Fruit fly (Drosophila melanogaster) whole organism, prepupa: ENCODE measurements around the gene CHES-1-like.

Experiments
- Blimp-1 ChIP-seq: fragments of 200-800 bp; sonication (Bioruptor generic); optimal IDR thresholded peaks from 3 replicates; lab custom pipeline; 2017; ENCODE audit warnings: missing biosample characterization, missing genetic modification characterization, mild to moderate bottlenecking, moderate library complexity, missing genetic modification reagents
- CG10631 ChIP-seq: fragments of 200-800 bp; sonication (Bioruptor generic); optimal IDR thresholded peaks from 2 replicates; lab custom pipeline; 2016; ENCODE audit warnings: missing biosample characterization, missing genetic modification characterization
- CG10669 ChIP-seq: fragments of 200-800 bp; sonication (Bioruptor generic); optimal IDR thresholded peaks from 3 replicates; lab custom pipeline; 2018; ENCODE audit warnings: missing biosample characterization, mild to moderate bottlenecking, missing genetic modification characterization, moderate library complexity
- CG11762 ChIP-seq: fragments of 200-800 bp; sonication (Bioruptor generic); optimal IDR thresholded peaks from 3 replicates; lab custom pipeline; 2016; ENCODE audit warnings: missing biosample characterization, missing genetic modification characterization; ENCODE audit not compliant: insufficient read depth
- CG11902 ChIP-seq: fragments of 200-800 bp; sonication (Bioruptor generic); optimal IDR thresholded peaks from 3 replicates; lab custom pipeline; 2016; ENCODE audit warnings: missing biosample characterization, missing genetic modification characterization
- CG15336 ChIP-seq: fragments of 200-800 bp; sonication (Bioruptor generic); IDR thresholded peaks from 2 replicates; pipeline ENCODE4 v1.3.6; 2022; ENCODE audit warnings: missing biosample characterization, missing genetic modification characterization
- CG1621 ChIP-seq: fragments of 200-800 bp; sonication (Bioruptor generic); optimal IDR thresholded peaks from 3 replicates; lab custom pipeline; 2018; ENCODE audit warnings: missing biosample characterization, mild to moderate bottlenecking, missing genetic modification characterization
- CG16779 ChIP-seq: fragments of 200-800 bp; sonication (Bioruptor generic); optimal IDR thresholded peaks from 3 replicates; lab custom pipeline; 2017; ENCODE audit warnings: missing biosample characterization, mild to moderate bottlenecking, missing genetic modification characterization
- CG31627 ChIP-seq: fragments of 200-800 bp; sonication (Bioruptor generic); optimal IDR thresholded peaks from 3 replicates; lab custom pipeline; 2016; ENCODE audit warnings: missing biosample characterization, missing genetic modification characterization
- CG32006 ChIP-seq: fragments of 200-800 bp; sonication (Bioruptor generic); optimal IDR thresholded peaks from 3 replicates; lab custom pipeline; 2017; ENCODE audit warnings: missing biosample characterization, mild to moderate bottlenecking, missing genetic modification characterization
- CG4318 ChIP-seq: fragments of 200-800 bp; sonication (Bioruptor generic); optimal IDR thresholded peaks from 3 replicates; lab custom pipeline; 2017; ENCODE audit warnings: missing biosample characterization, mild to moderate bottlenecking, missing genetic modification characterization
- CG6163 ChIP-seq: fragments of 200-800 bp; sonication (Bioruptor generic); IDR thresholded peaks from 3 replicates; pipeline ENCODE4 v1.3.6; 2022; ENCODE audit warnings: missing biosample characterization, missing genetic modification characterization
- CG6276 ChIP-seq: fragments of 200-800 bp; sonication (Bioruptor generic); optimal IDR thresholded peaks from 2 replicates; lab custom pipeline; 2017; ENCODE audit warnings: missing biosample characterization, mild to moderate bottlenecking, missing genetic modification characterization
- CG6792 ChIP-seq: fragments of 200-800 bp; sonication (Bioruptor generic); optimal IDR thresholded peaks from 3 replicates; lab custom pipeline; 2016; ENCODE audit warnings: missing biosample characterization, missing genetic modification characterization
- CG6854 ChIP-seq: fragments of 200-800 bp; sonication (Bioruptor generic); optimal IDR thresholded peaks from 2 replicates; lab custom pipeline; 2017; ENCODE audit warnings: missing biosample characterization, mild to moderate bottlenecking, missing genetic modification characterization
- CG7368 ChIP-seq: fragments of 200-800 bp; sonication (Bioruptor generic); optimal IDR thresholded peaks from 3 replicates; lab custom pipeline; 2016; ENCODE audit warnings: missing biosample characterization, missing genetic modification characterization
- CG8119 ChIP-seq: fragments of 200-800 bp; sonication (Bioruptor generic); IDR thresholded peaks from 3 replicates; pipeline ENCODE4 v1.3.6; 2022; ENCODE audit warnings: missing biosample characterization, missing genetic modification characterization
- CG8319 ChIP-seq: fragments of 200-800 bp; sonication (Bioruptor generic); optimal IDR thresholded peaks from 3 replicates; lab custom pipeline; 2016; ENCODE audit warnings: missing biosample characterization, missing genetic modification characterization
- CG8632 ChIP-seq: fragments of 200-800 bp; sonication (Bioruptor generic); optimal IDR thresholded peaks from 3 replicates; lab custom pipeline; 2016; ENCODE audit warnings: missing biosample characterization, missing genetic modification characterization
- CG9139 ChIP-seq: fragments of 200-800 bp; sonication (Bioruptor generic); optimal IDR thresholded peaks from 3 replicates; lab custom pipeline; 2017; ENCODE audit warnings: missing biosample characterization, mild to moderate bottlenecking, missing genetic modification characterization
- Eip75B ChIP-seq: fragments of 200-800 bp; sonication (Bioruptor generic); optimal IDR thresholded peaks from 3 replicates; lab custom pipeline; 2016; ENCODE audit warnings: missing biosample characterization, missing genetic modification characterization
- Eip78C ChIP-seq: fragments of 200-800 bp; sonication (Bioruptor generic); peaks from one replicate; lab custom pipeline; 2016; ENCODE audit warnings: missing biosample characterization, missing genetic modification characterization
- Eip93F ChIP-seq: fragments of 200-800 bp; sonication (Bioruptor generic); optimal IDR thresholded peaks from 2 replicates; lab custom pipeline; 2016; ENCODE audit warnings: missing biosample characterization, mild to moderate bottlenecking, missing genetic modification characterization
- Ets21C ChIP-seq: fragments of 200-800 bp; sonication (Bioruptor generic); optimal IDR thresholded peaks from 3 replicates; lab custom pipeline; 2016; ENCODE audit warnings: missing biosample characterization, missing genetic modification characterization
- Ets96B ChIP-seq: fragments of 200-800 bp; optimal IDR thresholded peaks from 2 replicates; lab custom pipeline; 2019; ENCODE audit warnings: missing biosample characterization, mild to moderate bottlenecking, missing genetic modification characterization, moderate library complexity
- Gug ChIP-seq: fragments of 200-800 bp; sonication (Bioruptor generic); IDR thresholded peaks from 2 replicates; pipeline ENCODE4 v1.3.6; 2022; ENCODE audit warnings: missing biosample characterization, missing genetic modification characterization
- Hr38 ChIP-seq: sonication (Bioruptor generic); optimal IDR thresholded peaks from 2 replicates; lab custom pipeline; 2016; ENCODE audit warnings: missing biosample characterization, missing genetic modification characterization
- Hr39 ChIP-seq: fragments of 200-800 bp; sonication (Bioruptor generic); optimal IDR thresholded peaks from 2 replicates; lab custom pipeline; 2016; ENCODE audit warnings: missing biosample characterization, missing genetic modification characterization
- Hr4 ChIP-seq: fragments of 200-800 bp; sonication (Bioruptor generic); optimal IDR thresholded peaks from 3 replicates; lab custom pipeline; 2016; ENCODE audit warnings: missing biosample characterization, missing genetic modification characterization
- Lpt ChIP-seq: fragments of 200-800 bp; sonication (Bioruptor generic); optimal IDR thresholded peaks from 3 replicates; lab custom pipeline; 2016; ENCODE audit warnings: missing biosample characterization, missing genetic modification characterization
- Met ChIP-seq: fragments of 200-800 bp; sonication (Bioruptor generic); optimal IDR thresholded peaks from 3 replicates; lab custom pipeline; 2016; ENCODE audit warnings: missing biosample characterization, missing genetic modification characterization
- OdsH ChIP-seq: fragments of 200-800 bp; sonication (Bioruptor generic); optimal IDR thresholded peaks from 3 replicates; lab custom pipeline; 2016; ENCODE audit warnings: missing biosample characterization, missing genetic modification characterization
- Smox ChIP-seq: fragments of 200-800 bp; sonication (Bioruptor generic); optimal IDR thresholded peaks from 3 replicates; lab custom pipeline; 2016; ENCODE audit warnings: missing biosample characterization, missing genetic modification characterization
- Sox102F ChIP-seq: fragments of 200-800 bp; sonication (Bioruptor generic); optimal IDR thresholded peaks from 2 replicates; lab custom pipeline; 2016; ENCODE audit warnings: missing biosample characterization, mild to moderate bottlenecking, missing genetic modification characterization
- Sox15 ChIP-seq: fragments of 200-800 bp; sonication (Bioruptor generic); optimal IDR thresholded peaks from 3 replicates; lab custom pipeline; 2016; ENCODE audit warnings: missing biosample characterization, missing genetic modification characterization
- acj6 ChIP-seq: fragments of 200-800 bp; sonication (Bioruptor generic); optimal IDR thresholded peaks from 3 replicates; lab custom pipeline; 2016; ENCODE audit warnings: missing biosample characterization, missing genetic modification characterization
- cyc ChIP-seq: fragments of 200-800 bp; sonication (Bioruptor generic); optimal IDR thresholded peaks from 3 replicates; lab custom pipeline; 2016; ENCODE audit warnings: missing biosample characterization, missing genetic modification characterization
- dac ChIP-seq: fragments of 200-800 bp; sonication (Bioruptor generic); optimal IDR thresholded peaks from 2 replicates; lab custom pipeline; 2017; ENCODE audit warnings: missing biosample characterization, mild to moderate bottlenecking, missing genetic modification characterization
- eg ChIP-seq: fragments of 200-800 bp; sonication (Bioruptor generic); IDR thresholded peaks from 3 replicates; pipeline ENCODE4 v1.3.6; 2022; ENCODE audit warnings: missing biosample characterization, missing genetic modification characterization
- fd59A ChIP-seq: fragments of 200-800 bp; sonication (Bioruptor generic); optimal IDR thresholded peaks from 2 replicates; lab custom pipeline; 2017; ENCODE audit warnings: missing biosample characterization, mild to moderate bottlenecking, missing genetic modification characterization, missing genetic modification reagents
- fkh ChIP-seq: fragments of 200-800 bp; sonication (Bioruptor generic); optimal IDR thresholded peaks from 3 replicates; lab custom pipeline; 2017; ENCODE audit warnings: missing biosample characterization, mild to moderate bottlenecking, missing genetic modification characterization, moderate library complexity
- lz ChIP-seq: fragments of 200-800 bp; sonication (Bioruptor generic); optimal IDR thresholded peaks from 3 replicates; lab custom pipeline; 2016; ENCODE audit warnings: missing biosample characterization, missing genetic modification characterization
- net ChIP-seq: fragments of 200-800 bp; sonication (Bioruptor generic); optimal IDR thresholded peaks from 3 replicates; lab custom pipeline; 2016; ENCODE audit warnings: missing biosample characterization, missing genetic modification characterization
- pdm3 ChIP-seq: fragments of 200-800 bp; sonication (Bioruptor generic); optimal IDR thresholded peaks from 3 replicates; lab custom pipeline; 2016; ENCODE audit warnings: missing biosample characterization, missing genetic modification characterization
- salr ChIP-seq, 2 experiments: fragments of 200-800 bp; sonication (Bioruptor generic); optimal IDR thresholded peaks; 3 replicates each; lab custom pipeline; 2016 to 2018; ENCODE audit warnings: missing biosample characterization in 2 of 2, missing genetic modification characterization in 2 of 2, mild to moderate bottlenecking in 1 of 2
- spab ChIP-seq: fragments of 200-800 bp; sonication (Bioruptor generic); optimal IDR thresholded peaks from 2 replicates; lab custom pipeline; 2017; ENCODE audit warnings: missing biosample characterization, mild to moderate bottlenecking, missing genetic modification characterization, missing genetic modification reagents
- ss ChIP-seq, 2 experiments: fragments of 200-800 bp; sonication (Bioruptor generic); optimal IDR thresholded peaks; 2 replicates in 1 of 2; 3 replicates in 1 of 2; lab custom pipeline; 2017 to 2018; ENCODE audit warnings: mild to moderate bottlenecking in 2 of 2, missing biosample characterization in 2 of 2, missing genetic modification characterization in 2 of 2, moderate library complexity in 1 of 2
- svp ChIP-seq: fragments of 200-800 bp; sonication (Bioruptor generic); peaks from one replicate; lab custom pipeline; 2016; ENCODE audit warnings: missing biosample characterization, missing genetic modification characterization
- topi ChIP-seq: fragments of 200-800 bp; sonication (Bioruptor generic); optimal IDR thresholded peaks from 3 replicates; lab custom pipeline; 2016; ENCODE audit warnings: missing biosample characterization, missing genetic modification characterization
- vri ChIP-seq: fragments of 200-800 bp; sonication (Bioruptor generic); optimal IDR thresholded peaks from 3 replicates; lab custom pipeline; 2016; ENCODE audit warnings: missing biosample characterization, mild to moderate bottlenecking, missing genetic modification characterization

The CHES-1-like gene

DNA sequence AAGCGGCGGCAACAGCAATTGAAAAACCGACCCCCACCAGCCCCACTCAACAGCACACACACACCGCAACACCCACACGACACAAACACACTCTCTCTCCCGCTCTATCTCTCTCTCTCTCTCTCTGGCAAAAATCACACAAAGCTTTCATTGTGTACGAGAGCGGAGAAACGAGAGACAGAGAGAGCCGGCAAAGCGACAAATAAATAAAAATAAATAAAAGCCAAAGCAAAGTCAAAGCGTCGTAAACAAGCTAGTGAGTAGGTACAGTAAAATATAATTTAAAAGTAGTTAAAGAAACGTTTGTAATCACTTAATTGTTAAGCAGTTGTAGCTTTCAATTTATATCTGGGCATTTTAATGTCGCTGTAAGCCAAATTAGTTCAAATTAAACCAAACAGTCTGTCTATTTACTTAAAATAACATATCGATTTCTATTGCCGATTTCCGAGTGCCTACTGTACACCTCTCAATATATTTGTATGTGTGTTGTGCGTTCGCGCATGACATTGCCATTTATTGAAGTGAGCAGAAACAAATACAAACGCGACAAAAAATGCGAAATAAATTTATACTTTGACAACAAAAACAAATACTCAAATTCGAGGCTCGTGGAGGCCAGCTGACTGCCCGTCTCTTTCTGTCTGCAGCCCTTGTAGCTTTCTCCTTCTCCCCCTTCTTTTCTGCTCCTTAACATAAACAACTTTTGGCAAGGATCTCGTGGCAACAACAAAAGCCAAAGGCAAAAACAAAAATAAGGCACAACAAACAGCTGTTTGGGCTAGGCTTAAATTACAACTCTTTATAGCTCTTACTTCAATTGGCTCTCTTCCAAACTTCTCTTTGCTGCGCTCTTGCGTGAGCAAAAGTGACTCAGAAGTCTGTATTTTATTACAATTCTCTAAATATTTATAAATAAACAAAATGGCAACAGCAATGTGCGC is 12.2 kb downstream of the CHES-1-like start:
- TF ChIP-seq CG8632 (GFP tag; lab: Kevin White, UChicago) (peak; percentile 90), Eip93F (peak; percentile 87), fd59A (GFP tag; lab: Kevin White, UChicago) (peak; percentile 90), CG11762 (GFP tag; lab: Kevin White, UChicago) (peak; percentile 94), CG1621 (tag; lab: Kevin White, UChicago) (peak; percentile 87), vri (GFP tag; lab: Kevin White, UChicago) (peak; percentile 93), lz (GFP tag; lab: Kevin White, UChicago) (peak; percentile 95), CG32006 (peak; percentile 96), Met (peak; percentile 96), CG6792 (GFP tag; lab: Kevin White, UChicago) (peak; percentile 92), pdm3 (peak; percentile 97), CG10631 (peak; percentile 90), CG4318 (GFP tag; lab: Kevin White, UChicago) (peak; percentile 91), Blimp-1 (GFP tag; lab: Kevin White, UChicago) (peak; percentile 86), Sox102F (peak; percentile 94), Hr4 (GFP tag; lab: Kevin White, UChicago) (peak; percentile 94), CG6854 (GFP tag; lab: Kevin White, UChicago) (peak; percentile 83), CG11902 (GFP tag; lab: Kevin White, UChicago) (peak; percentile 80), Lpt (peak; percentile 94), ss (GFP tag; optimal IDR thresholded peaks at IDR 0.05; lab: Kevin White, UChicago) (peak; percentile 87 to 96), svp (GFP tag; lab: Kevin White, UChicago) (peak; percentile 96), dac (GFP tag; lab: Kevin White, UChicago) (peak; percentile 90), Hr38 (GFP tag; lab: Kevin White, UChicago) (peak; percentile 33), Eip78C (GFP tag; lab: Kevin White, UChicago) (peak; percentile 98), OdsH (GFP tag; lab: Kevin White, UChicago) (peak; percentile 96), CG16779 (tag; lab: Kevin White, UChicago) (peak; percentile 83), topi (GFP tag; lab: Kevin White, UChicago) (peak; percentile 96), CG9139 (GFP tag; lab: Kevin White, UChicago) (peak; percentile 78), CG6163 (GFP tag; lab: Robert Waterston, UW) (peak; percentile 93), cyc (GFP tag; lab: Kevin White, UChicago) (peak; percentile 94), Ets96B (tag; lab: Kevin White, UChicago) (peak; percentile 93), CG15336 (GFP tag; lab: Robert Waterston, UW) (peak; percentile 97), Eip75B (GFP tag; lab: Kevin White, UChicago) (peak; percentile 93), CG8319 (GFP tag; lab: Kevin White, UChicago) (peak; percentile 80), spab (GFP tag; lab: Kevin White, UChicago) (peak; percentile 86), CG6276 (GFP tag; lab: Kevin White, UChicago) (peak; percentile 96), CG31627 (peak; percentile 94), Gug (peak; percentile 94), Hr39 (GFP tag; lab: Kevin White, UChicago) (peak; percentile 95), fkh (peak; percentile 93), CG8119 (GFP tag; lab: Robert Waterston, UW) (peak; percentile 97), Sox15 (GFP tag; lab: Kevin White, UChicago) (peak; percentile 84), salr (GFP tag; optimal IDR thresholded peaks at IDR 0.05; lab: Kevin White, UChicago) (peak; percentile 75 to 93), CG10669 (GFP tag; lab: Kevin White, UChicago) (peak; percentile 90), Ets21C (peak; percentile 90), CG7368 (peak; percentile 83), eg (GFP tag; lab: Robert Waterston, UW) (peak; percentile 95), acj6 (GFP tag; lab: Kevin White, UChicago) (peak; percentile 95), net (GFP tag; lab: Kevin White, UChicago) (peak; percentile 93), Smox (GFP tag; lab: Kevin White, UChicago) (peak; percentile 95)
